Worm (Caenorhabditis elegans): ENCODE data around the gene flp-6.

DNA sequence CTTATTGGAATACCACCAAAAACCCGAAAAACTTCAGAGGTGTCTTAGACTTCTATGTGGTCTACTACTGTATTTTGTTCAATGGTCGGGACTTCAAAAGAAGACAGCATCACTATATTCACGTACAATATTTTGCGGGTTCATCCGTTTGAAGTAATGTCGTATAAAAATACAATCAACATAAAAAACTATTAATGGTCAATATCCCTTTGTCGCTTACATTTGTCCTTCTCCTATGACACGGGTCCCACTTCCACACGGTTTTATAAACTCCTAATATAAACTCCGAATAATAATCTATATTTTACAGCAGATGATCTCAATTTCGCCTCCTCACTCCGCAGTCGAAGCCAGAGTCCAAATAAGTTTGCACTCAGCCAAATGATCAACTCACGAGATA is 14.2 kb upstream of the flp-6 start:
- no peak for TF ChIP-seq nhr-76 (tag; optimal IDR thresholded peaks at IDR 0.05)
- no peak for TF ChIP-seq elt-2 (tag; optimal IDR thresholded peaks at IDR 0.05)
- no peak for TF ChIP-seq elt-3 (tag; optimal IDR thresholded peaks at IDR 0.05)
- no peak for TF ChIP-seq tbx-2 (tag; optimal IDR thresholded peaks at IDR 0.05)
- TF ChIP-seq ama-1 (optimal IDR thresholded peaks at IDR 0.05): no peak
- no peak for TF ChIP-seq egl-27 (tag; optimal IDR thresholded peaks at IDR 0.05)
- TF ChIP-seq nhr-237 (tag; optimal IDR thresholded peaks at IDR 0.05): no peak
- no peak for TF ChIP-seq nhr-12 (tag; optimal IDR thresholded peaks at IDR 0.05)
- no peak for TF ChIP-seq R02D3.7 (tag; optimal IDR thresholded peaks at IDR 0.05)
- TF ChIP-seq unc-62 (GFP tag; optimal IDR thresholded peaks at IDR 0.05): no peak
- TF ChIP-seq nhr-11 (tag; optimal IDR thresholded peaks at IDR 0.05): no peak
